Fruit fly (Drosophila melanogaster): Measurements from ENCODE around the gene Cph.

Cph gene

DNA sequence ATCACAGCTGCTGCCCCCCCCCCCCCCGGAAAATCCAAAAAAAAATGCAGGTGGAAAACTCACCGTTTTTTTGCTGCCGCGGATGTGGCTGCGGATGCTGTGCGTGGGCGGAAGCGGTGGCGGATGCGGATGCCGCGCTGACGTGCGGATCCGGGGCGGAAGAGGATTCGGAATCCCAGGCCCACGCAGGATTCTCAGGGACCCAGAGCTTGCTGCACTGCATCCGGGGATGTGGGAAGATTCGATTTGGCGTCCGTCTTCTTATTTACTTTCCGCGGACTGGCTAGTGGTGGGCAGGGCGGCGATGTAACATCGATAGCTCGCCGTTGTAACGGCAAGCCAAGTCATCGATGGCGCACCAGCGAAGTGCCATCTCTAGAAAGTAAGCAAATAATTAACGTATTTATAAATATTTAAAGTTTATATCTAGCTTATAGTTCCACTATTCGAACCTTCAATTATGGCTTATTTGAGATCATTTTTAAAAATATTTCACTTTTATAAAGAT, 35.5 kb upstream of the Cph start, which contains the start of gene CG4615 (continued):
- TF ChIP-seq onecut (GFP tag; IDR thresholded peaks at IDR 0.05): peak; percentile 3; the same call in 1 of the 2 replicates
- TF ChIP-seq tin (GFP tag; optimal IDR thresholded peaks at IDR 0.05): no peak
- no peak for TF ChIP-seq ap (GFP tag; IDR thresholded peaks at IDR 0.05)
- no peak for TF ChIP-seq caup (GFP tag; optimal IDR thresholded peaks at IDR 0.05; ENCODE audit: severe bottlenecking)
- peak; percentile 88 for TF ChIP-seq CG42726 (GFP tag; IDR thresholded peaks at IDR 0.05; ENCODE audit: partially characterized antibody)
- no peak for TF ChIP-seq CG33557 (GFP tag; optimal IDR thresholded peaks at IDR 0.05)
- TF ChIP-seq twi (tag; optimal IDR thresholded peaks at IDR 0.05): no peak
- peak; percentile 92 for TF ChIP-seq CG13287 (GFP tag; IDR thresholded peaks at IDR 0.05; ENCODE audit: partially characterized antibody)
- TF ChIP-seq Blimp-1 (GFP tag; optimal IDR thresholded peaks at IDR 0.05): no peak
- TF ChIP-seq en (GFP tag; optimal IDR thresholded peaks at IDR 0.05): no peak
- no peak for TF ChIP-seq CG2889 (GFP tag; IDR thresholded peaks at IDR 0.05)
- TF ChIP-seq sens (GFP tag): peak; percentile 24
- no peak for TF ChIP-seq sc (optimal IDR thresholded peaks at IDR 0.05)
- no peak for TF ChIP-seq sc (GFP tag; optimal IDR thresholded peaks at IDR 0.05)
- TF ChIP-seq Rfx (GFP tag; IDR thresholded peaks at IDR 0.05): peak; percentile 74
- no peak for TF ChIP-seq CG7839 (tag; optimal IDR thresholded peaks at IDR 0.05)
- TF ChIP-seq toy (GFP tag; IDR thresholded peaks at IDR 0.05): no peak
- no peak for TF ChIP-seq CG14965 (GFP tag; optimal IDR thresholded peaks at IDR 0.05; ENCODE audit: borderline replicate concordance)
- no peak for TF ChIP-seq sd (tag; optimal IDR thresholded peaks at IDR 0.05)
- TF ChIP-seq Myb (GFP tag; optimal IDR thresholded peaks at IDR 0.05): peak; percentile 69
- peak; percentile 43 for TF ChIP-seq Xrp1 (GFP tag; IDR thresholded peaks at IDR 0.05)
- peak; percentile 56 for TF ChIP-seq CG6272 (GFP tag; IDR thresholded peaks at IDR 0.05)
- TF ChIP-seq CG9876 (GFP tag; optimal IDR thresholded peaks at IDR 0.05): no peak
- TF ChIP-seq mam (GFP tag; optimal IDR thresholded peaks at IDR 0.05): peak; percentile 1
- no peak for TF ChIP-seq Taf1 (GFP tag; IDR thresholded peaks at IDR 0.05)
- no peak for TF ChIP-seq Lim3 (GFP tag; IDR thresholded peaks at IDR 0.05)
- peak; percentile 74 for TF ChIP-seq Gug (GFP tag; IDR thresholded peaks at IDR 0.05)
- no peak for TF ChIP-seq Hmr (GFP tag; optimal IDR thresholded peaks at IDR 0.05)
- no peak for TF ChIP-seq hkb (optimal IDR thresholded peaks at IDR 0.05)
- TF ChIP-seq hkb (GFP tag; IDR thresholded peaks at IDR 0.05): no peak; the same call in 1 of the 2 replicates
- no peak for TF ChIP-seq CG17612 (GFP tag; IDR thresholded peaks at IDR 0.05)
- peak; percentile 36; the same call in 1 of the 2 replicates for TF ChIP-seq lmd (GFP tag; IDR thresholded peaks at IDR 0.05)
- no peak for TF ChIP-seq CkIIα-i1 (GFP tag; IDR thresholded peaks at IDR 0.05)
- no peak for TF ChIP-seq CG4617 (GFP tag; optimal IDR thresholded peaks at IDR 0.05; ENCODE audit: borderline replicate concordance)
- TF ChIP-seq Dref (GFP tag; IDR thresholded peaks at IDR 0.05): peak; percentile 89
- peak; percentile 84 for TF ChIP-seq inv (GFP tag; IDR thresholded peaks at IDR 0.05; ENCODE audit: partially characterized antibody)
- peak; percentile 82 for TF ChIP-seq ato (GFP tag; IDR thresholded peaks at IDR 0.05; ENCODE audit: partially characterized antibody)
- TF ChIP-seq dmrt11E (tag; optimal IDR thresholded peaks at IDR 0.05): no peak
- TF ChIP-seq nom (GFP tag; optimal IDR thresholded peaks at IDR 0.05): no peak
- no peak for TF ChIP-seq CG11696 (GFP tag; IDR thresholded peaks at IDR 0.05)
- 0 out of 2 replicates have a peak, but pooled peaks have one; percentile 26 for TF ChIP-seq ranshi (GFP tag; IDR thresholded peaks at IDR 0.05)
- no peak for TF ChIP-seq prd (optimal IDR thresholded peaks at IDR 0.05)
- TF ChIP-seq prd (GFP tag; IDR thresholded peaks at IDR 0.05): peak; percentile 37; the same call in 1 of the 3 replicates
- TF ChIP-seq Ets65A (GFP tag): peak; percentile 60
- no peak for TF ChIP-seq Aef1 (GFP tag; IDR thresholded peaks at IDR 0.05)
- TF ChIP-seq Dip3 (GFP tag; optimal IDR thresholded peaks at IDR 0.05): no peak
- no peak for TF ChIP-seq CG7372 (GFP tag; IDR thresholded peaks at IDR 0.05)
- TF ChIP-seq CG8388 (GFP tag; optimal IDR thresholded peaks at IDR 0.05): no peak
- TF ChIP-seq ems (GFP tag; optimal IDR thresholded peaks at IDR 0.05): no peak
- no peak for TF ChIP-seq CG3407 (GFP tag; optimal IDR thresholded peaks at IDR 0.05)
- TF ChIP-seq ATbp (GFP tag; optimal IDR thresholded peaks at IDR 0.05): no peak
- no peak for TF ChIP-seq CG12104 (GFP tag; optimal IDR thresholded peaks at IDR 0.05)
